Worm (Caenorhabditis elegans) whole organism, L3 larva: ENCODE data around the gene cyn-2.

Source experiments
- ZK546.5 ChIP-seq: sonication (generic microtip); optimal IDR thresholded peaks from 2 replicates; lab custom pipeline; 2017; ENCODE audit warnings: missing biosample characterization, missing genetic modification characterization
- ceh-82 ChIP-seq: fragments of 150-350 bp; optimal IDR thresholded peaks from 2 replicates; lab custom pipeline; 2014; ENCODE audit warnings: missing biosample characterization, missing genetic modification characterization
- elt-1 ChIP-seq: fragments of 150-350 bp; optimal IDR thresholded peaks from 2 replicates; lab custom pipeline; 2014; ENCODE audit warnings: missing biosample characterization, missing genetic modification characterization
- elt-3 ChIP-seq, 3 experiments: fragments of 150-350 bp in 1 of 3; sonication (generic microtip) in 2 of 3; optimal IDR thresholded peaks; 2 replicates in 2 of 3; 4 replicates in 1 of 3; lab custom pipeline; 2014 to 2017; ENCODE audit warnings: missing biosample characterization in 3 of 3, missing genetic modification characterization in 3 of 3
- nhr-12 ChIP-seq: fragments of 150-350 bp; optimal IDR thresholded peaks from 2 replicates; lab custom pipeline; 2014; ENCODE audit warnings: missing biosample characterization, missing genetic modification characterization
- nhr-76 ChIP-seq: fragments of 150-350 bp; sonication (generic microtip); optimal IDR thresholded peaks from 5 replicates; lab custom pipeline; 2014; ENCODE audit warnings: missing biosample characterization, missing genetic modification characterization
- skn-1 ChIP-seq: fragments of 150-350 bp; optimal IDR thresholded peaks from 2 replicates; lab custom pipeline; 2014; ENCODE audit warnings: missing biosample characterization, missing genetic modification characterization
- zag-1 ChIP-seq: fragments of 150-350 bp; optimal IDR thresholded peaks from 2 replicates; lab custom pipeline; 2014; ENCODE audit warnings: missing biosample characterization, missing genetic modification characterization

ce11 chrIII:13716266-13716665 lies 23.8 kb downstream of the cyn-2 start:
- no peak for TF ChIP-seq ZK546.5 (tag; lab: Kevin White, UChicago)
- no peak for TF ChIP-seq nhr-76 (tag; lab: Kevin White, UChicago)
- TF ChIP-seq elt-3 (tag; optimal IDR thresholded peaks at IDR 0.05; lab: Kevin White, UChicago), result no peak
- TF ChIP-seq zag-1 (tag; lab: Kevin White, UChicago), result no peak
- peak; percentile 73 for TF ChIP-seq skn-1
- no peak for TF ChIP-seq ceh-82 (tag; lab: Kevin White, UChicago)
- no peak for TF ChIP-seq nhr-12
- no peak for TF ChIP-seq elt-1
